Worm (Caenorhabditis elegans): ENCODE data around the gene unc-7.

unc-7 gene

DNA sequence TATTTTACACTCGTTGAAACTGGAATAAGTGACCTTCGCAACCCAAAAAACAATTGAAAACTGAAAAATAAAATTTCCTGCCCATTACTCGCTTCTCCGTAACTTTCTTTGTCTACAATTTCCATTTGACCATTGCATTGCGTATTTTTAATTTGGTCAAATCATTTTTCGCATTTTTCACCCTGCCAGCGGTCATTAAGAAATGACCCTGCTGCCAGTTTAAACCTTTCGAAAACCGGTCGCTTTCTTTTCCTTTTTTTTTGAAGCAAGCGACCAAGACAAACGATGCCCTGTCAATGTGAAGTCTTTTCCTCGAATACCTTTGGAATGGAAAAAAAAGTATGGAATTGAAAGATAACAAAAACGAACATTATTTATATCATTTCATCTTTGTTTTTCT lies 13.4 kb upstream of the unc-7 start:
- TF ChIP-seq nhr-76 (tag; optimal IDR thresholded peaks at IDR 0.05), result no peak
- TF ChIP-seq nhr-25 (tag; optimal IDR thresholded peaks at IDR 0.05), result peak; percentile 3

- no peak for TF ChIP-seq fkh-2 (tag; optimal IDR thresholded peaks at IDR 0.05)
- no peak for TF ChIP-seq unc-39 (tag; optimal IDR thresholded peaks at IDR 0.05)
- TF ChIP-seq mdl-1 (tag; optimal IDR thresholded peaks at IDR 0.05), result no peak
- TF ChIP-seq nhr-12 (tag; optimal IDR thresholded peaks at IDR 0.05), result no peak
- no peak for TF ChIP-seq elt-1 (tag; optimal IDR thresholded peaks at IDR 0.05)
- no peak for TF ChIP-seq lin-15B (tag; optimal IDR thresholded peaks at IDR 0.05)
- TF ChIP-seq unc-62 (GFP tag; optimal IDR thresholded peaks at IDR 0.05), result no peak
- TF ChIP-seq mml-1 (tag; optimal IDR thresholded peaks at IDR 0.05), result no peak
- TF ChIP-seq R02D3.7 (tag; optimal IDR thresholded peaks at IDR 0.05), result no peak
- TF ChIP-seq ztf-11 (tag; optimal IDR thresholded peaks at IDR 0.05), result no peak
- no peak for TF ChIP-seq nhr-77 (tag; optimal IDR thresholded peaks at IDR 0.05)
- TF ChIP-seq nhr-11 (tag; optimal IDR thresholded peaks at IDR 0.05), result no peak
- TF ChIP-seq lin-39 (tag; optimal IDR thresholded peaks at IDR 0.05), result no peak
- TF ChIP-seq aly-2 (tag; optimal IDR thresholded peaks at IDR 0.05), result no peak
- TF ChIP-seq elt-2 (tag; optimal IDR thresholded peaks at IDR 0.05), result no peak
Measured at ce11 chrX:15159362-15159761, 11.8 kb upstream of the unc-7 start.

- TF ChIP-seq nhr-76 (tag; optimal IDR thresholded peaks at IDR 0.05) (no peak), lsy-12 (tag; optimal IDR thresholded peaks at IDR 0.05) (no peak), mdl-1 (tag; optimal IDR thresholded peaks at IDR 0.05) (no peak), jun-1 (tag; optimal IDR thresholded peaks at IDR 0.05) (no peak), nhr-77 (tag; optimal IDR thresholded peaks at IDR 0.05) (no peak), hmg-11 (tag; optimal IDR thresholded peaks at IDR 0.05) (no peak), zag-1 (tag; optimal IDR thresholded peaks at IDR 0.05) (no peak), pqm-1 (tag; optimal IDR thresholded peaks at IDR 0.05) (no peak), nhr-23 (tag; optimal IDR thresholded peaks at IDR 0.05) (peak; percentile 54), elt-3 (tag; optimal IDR thresholded peaks at IDR 0.05) (peak in 1 of 3 experiments; percentile 8), nhr-25 (tag; optimal IDR thresholded peaks at IDR 0.05) (peak; percentile 8), nhr-43 (tag; optimal IDR thresholded peaks at IDR 0.05; ENCODE audit: poor library complexity, severe bottlenecking) (peak; percentile 44), daf-12 (tag; optimal IDR thresholded peaks at IDR 0.05) (no peak), nhr-28 (tag; optimal IDR thresholded peaks at IDR 0.05) (no peak), nhr-237 (tag; optimal IDR thresholded peaks at IDR 0.05) (no peak), ceh-28 (tag; optimal IDR thresholded peaks at IDR 0.05) (no peak), fkh-2 (tag; optimal IDR thresholded peaks at IDR 0.05) (no peak), aly-2 (tag; optimal IDR thresholded peaks at IDR 0.05) (no peak)
Measured at ce11 chrX:15158699-15159312, 11.3 kb upstream of the unc-7 start, which contains the start of gene C11G10.1. Gene C11G10.1, minus strand, starts transcription at chrX:15158749.

DNA sequence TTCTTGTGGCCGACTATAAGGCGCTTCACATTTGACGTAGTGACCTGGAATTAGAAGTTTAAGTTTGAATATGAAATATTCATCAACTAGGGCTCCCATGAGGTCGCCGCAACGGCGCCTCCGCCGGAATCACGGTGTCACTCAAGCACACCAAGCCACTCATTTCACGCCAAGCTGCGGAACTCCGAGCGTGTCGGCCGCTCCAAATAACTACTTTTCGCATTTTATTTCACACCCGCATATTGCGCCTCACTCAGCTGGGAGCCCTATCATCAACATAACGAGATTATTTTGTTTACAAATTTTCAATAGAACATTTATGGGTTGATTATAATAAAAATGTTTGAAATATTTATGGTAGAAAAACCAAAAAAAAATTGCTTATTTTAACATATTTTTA lies 10.3 kb upstream of the unc-7 start:
- no peak for TF ChIP-seq egl-27 (tag; optimal IDR thresholded peaks at IDR 0.05)
- TF ChIP-seq ama-1 (optimal IDR thresholded peaks at IDR 0.05), result no peak
- no peak for TF ChIP-seq unc-62 (GFP tag; optimal IDR thresholded peaks at IDR 0.05)
- TF ChIP-seq egl-5 (tag; optimal IDR thresholded peaks at IDR 0.05), result no peak
- TF ChIP-seq nfya-1 (tag; optimal IDR thresholded peaks at IDR 0.05; ENCODE audit: insufficient read depth), result no peak

DNA sequence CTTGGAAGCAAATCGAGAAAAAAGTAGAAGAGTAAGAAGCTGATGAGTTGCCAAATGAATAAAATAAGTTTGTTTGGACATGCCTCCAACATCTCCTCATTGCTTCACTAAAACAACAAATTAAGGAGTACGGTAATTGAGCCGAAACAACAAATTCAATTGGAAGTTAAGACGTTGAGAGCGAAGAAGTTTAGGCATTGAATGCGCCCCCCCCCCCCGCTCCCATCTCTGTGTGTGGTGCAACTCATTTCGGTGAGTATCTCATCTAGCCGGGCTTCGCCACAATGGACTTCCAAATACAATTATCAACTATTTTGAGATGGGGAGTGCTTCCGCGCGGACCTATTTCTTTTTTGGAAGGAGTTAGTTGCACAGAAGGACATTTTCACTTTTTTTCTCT lies 7.5 kb upstream of the unc-7 start:
- TF ChIP-seq unc-62 (GFP tag; optimal IDR thresholded peaks at IDR 0.05), result no peak
- no peak for TF ChIP-seq nfya-1 (tag; optimal IDR thresholded peaks at IDR 0.05; ENCODE audit: insufficient read depth)
- no peak for TF ChIP-seq mml-1 (tag; optimal IDR thresholded peaks at IDR 0.05)

ce11 chrX:15148831-15149230 lies 1.3 kb upstream of the unc-7 start:
- no peak for TF ChIP-seq ZK546.5 (tag; optimal IDR thresholded peaks at IDR 0.05)
- TF ChIP-seq lin-39 (tag; optimal IDR thresholded peaks at IDR 0.05), result peak; percentile 59

All from whole organism, L3 larva.